Fruit fly (Drosophila melanogaster) whole organism: ENCODE data around the gene Cyp303a1.
A peak's percentile ranks its signal among the peaks of the same experiment; 100 is the strongest.

Experiments used
- CG8478 ChIP-seq: fragments of >200 bp; optimal IDR thresholded peaks from 2 replicates; lab custom pipeline; 2018; ENCODE audit warnings: inconsistent platforms
- Dll ChIP-seq: fragments of >200 bp; optimal IDR thresholded peaks from 2 replicates; lab custom pipeline; 2017
- EcR ChIP-seq, 2 experiments: fragments of >200 bp; optimal IDR thresholded peaks; 2 replicates each; lab custom pipeline; 2017; ENCODE audit warnings: missing biosample characterization in 2 of 2, missing genetic modification characterization in 2 of 2, missing genetic modification reagents in 2 of 2
- pan ChIP-seq: fragments of >200 bp; optimal IDR thresholded peaks from 2 replicates; lab custom pipeline; 2017
- psq ChIP-seq: fragments of >200 bp; optimal IDR thresholded peaks from 2 replicates; lab custom pipeline; 2017
- usp ChIP-seq: fragments of >200 bp; optimal IDR thresholded peaks from 2 replicates; lab custom pipeline; 2017; ENCODE audit warnings: missing biosample characterization, missing genetic modification characterization, mixed read lengths

Cyp303a1 gene

DNA sequence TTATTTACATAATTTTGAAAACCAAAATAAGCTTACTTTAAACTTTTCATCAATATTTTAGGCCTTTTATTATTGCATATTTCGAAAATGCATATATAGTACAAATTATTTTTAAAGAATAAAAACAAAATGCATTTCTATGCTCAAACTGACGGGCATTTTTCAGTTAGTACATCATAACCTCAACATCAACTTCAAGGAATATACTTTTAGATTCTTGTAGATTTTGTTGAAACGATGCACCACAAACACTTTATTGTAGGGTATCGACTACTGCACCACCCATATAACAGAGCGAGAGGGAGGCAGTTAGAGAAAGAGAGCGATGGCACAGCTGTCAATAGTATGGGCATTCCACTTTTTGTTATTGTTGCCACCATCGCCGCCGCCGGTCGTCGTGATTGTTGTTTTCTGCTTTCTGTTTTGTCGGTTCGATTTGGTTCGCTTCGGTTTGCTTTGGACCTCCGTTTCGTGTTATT is 14.2 kb upstream of the Cyp303a1 start:
- TF ChIP-seq Dll (lab: Kevin White, UChicago), result no peak
- TF ChIP-seq CG8478, result no peak
- TF ChIP-seq pan (lab: Kevin White, UChicago), result no peak
- TF ChIP-seq psq (lab: Kevin White, UChicago), result no peak
- TF ChIP-seq EcR (GFP tag; optimal IDR thresholded peaks at IDR 0.05; lab: Kevin White, UChicago), result no peak
- TF ChIP-seq usp, result no peak

DNA sequence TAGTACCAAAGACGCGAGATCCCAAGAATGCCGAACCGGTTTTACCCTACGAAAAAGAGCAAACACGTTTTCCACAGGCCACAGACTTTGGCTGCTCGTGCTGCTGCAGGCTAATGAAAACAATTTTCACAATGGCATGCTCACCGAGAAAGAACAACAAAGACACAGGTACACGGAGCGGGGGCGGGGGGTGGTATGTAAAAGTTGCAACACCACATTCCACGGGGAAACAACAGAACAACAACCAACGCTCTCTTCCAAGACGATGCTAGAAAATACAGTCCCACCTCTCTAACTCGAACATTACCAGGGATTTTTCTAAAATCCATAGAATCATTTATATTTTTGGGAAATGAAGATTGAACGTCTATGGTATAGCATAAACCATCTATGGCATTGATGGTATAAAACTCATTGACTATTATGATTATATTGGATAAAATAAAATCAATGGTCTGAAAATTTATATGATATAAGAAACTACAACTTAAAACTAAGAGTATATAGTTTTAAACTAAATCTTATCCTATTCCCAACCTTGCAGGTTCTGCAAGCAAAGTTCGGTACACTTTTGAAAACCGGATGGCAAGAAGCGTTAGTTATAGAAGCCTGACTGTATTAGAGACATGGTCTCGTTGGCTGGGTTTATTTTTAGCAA is 12.4 kb upstream of the Cyp303a1 start:
- TF ChIP-seq Dll (lab: Kevin White, UChicago), result peak; percentile 45
- TF ChIP-seq pan (lab: Kevin White, UChicago), result no peak

- TF ChIP-seq pan (lab: Kevin White, UChicago), result no peak
- TF ChIP-seq usp, result no peak
- TF ChIP-seq CG8478, result no peak
- TF ChIP-seq EcR (GFP tag; optimal IDR thresholded peaks at IDR 0.05; lab: Kevin White, UChicago), result peak in 1 of 2 experiments; percentile 78
- no peak for TF ChIP-seq Dll (lab: Kevin White, UChicago)
These were observed 11.9 kb upstream of the Cyp303a1 start for dm6 chr2L:16282077-16282471.

dm6 chr2L:16282856-16283255 is 11.1 kb upstream of the Cyp303a1 start:
- TF ChIP-seq Dll (lab: Kevin White, UChicago) (no peak), psq (lab: Kevin White, UChicago) (no peak), EcR (GFP tag; optimal IDR thresholded peaks at IDR 0.05; lab: Kevin White, UChicago) (peak in 1 of 2 experiments; percentile 15), pan (lab: Kevin White, UChicago) (no peak), CG8478 (no peak)

DNA sequence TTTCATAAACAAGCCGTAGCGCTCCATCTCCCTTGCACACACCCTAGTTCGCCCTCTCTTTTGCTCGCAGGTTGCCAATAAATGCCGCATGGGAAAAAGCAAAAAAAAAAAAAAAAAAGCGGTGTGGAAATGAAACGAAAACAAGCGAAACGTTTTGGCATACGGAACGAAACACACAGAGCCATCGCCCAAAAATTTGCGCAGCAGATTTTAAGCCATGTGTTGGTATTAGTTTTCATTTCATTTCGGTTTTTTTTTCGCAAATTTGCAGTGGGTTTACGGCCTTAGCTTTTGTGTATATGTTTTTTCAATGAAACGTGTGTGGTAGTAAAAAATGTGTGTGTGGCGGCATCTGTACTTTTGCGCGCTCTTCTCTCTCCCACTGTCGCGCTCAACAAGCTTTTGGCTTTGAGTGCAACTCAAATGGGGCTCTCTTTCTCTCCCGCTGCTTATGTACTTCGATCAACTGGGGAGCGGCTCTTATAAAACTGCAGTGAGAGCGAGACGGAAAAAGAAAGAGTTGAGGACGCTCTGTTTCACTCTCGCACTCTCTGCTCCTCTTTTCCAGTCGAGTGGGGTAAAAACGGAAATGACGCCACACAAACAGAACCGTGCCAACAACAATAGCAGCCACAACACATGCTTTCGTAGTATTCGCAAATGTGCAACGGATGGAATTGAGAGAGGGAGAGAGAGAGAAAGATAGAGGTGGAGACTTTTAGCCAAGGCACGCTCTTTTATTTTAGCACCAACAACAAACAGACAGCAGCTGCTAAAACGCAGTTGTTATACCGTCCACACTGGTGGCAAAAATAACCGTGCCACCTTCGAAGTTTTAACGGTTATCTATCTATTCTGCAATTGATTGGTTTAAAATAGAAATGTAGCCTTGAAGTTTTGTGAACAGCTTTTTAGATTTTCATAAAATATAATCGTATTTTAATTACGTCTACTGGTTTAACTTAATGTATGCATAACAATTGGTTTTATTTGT is 9.4 kb upstream of the Cyp303a1 start:
- TF ChIP-seq EcR (GFP tag; optimal IDR thresholded peaks at IDR 0.05; lab: Kevin White, UChicago) (peak in 1 of 2 experiments; percentile 45), CG8478 (peak; percentile 58), Dll (lab: Kevin White, UChicago) (peak; percentile 76), psq (lab: Kevin White, UChicago) (no peak)

DNA sequence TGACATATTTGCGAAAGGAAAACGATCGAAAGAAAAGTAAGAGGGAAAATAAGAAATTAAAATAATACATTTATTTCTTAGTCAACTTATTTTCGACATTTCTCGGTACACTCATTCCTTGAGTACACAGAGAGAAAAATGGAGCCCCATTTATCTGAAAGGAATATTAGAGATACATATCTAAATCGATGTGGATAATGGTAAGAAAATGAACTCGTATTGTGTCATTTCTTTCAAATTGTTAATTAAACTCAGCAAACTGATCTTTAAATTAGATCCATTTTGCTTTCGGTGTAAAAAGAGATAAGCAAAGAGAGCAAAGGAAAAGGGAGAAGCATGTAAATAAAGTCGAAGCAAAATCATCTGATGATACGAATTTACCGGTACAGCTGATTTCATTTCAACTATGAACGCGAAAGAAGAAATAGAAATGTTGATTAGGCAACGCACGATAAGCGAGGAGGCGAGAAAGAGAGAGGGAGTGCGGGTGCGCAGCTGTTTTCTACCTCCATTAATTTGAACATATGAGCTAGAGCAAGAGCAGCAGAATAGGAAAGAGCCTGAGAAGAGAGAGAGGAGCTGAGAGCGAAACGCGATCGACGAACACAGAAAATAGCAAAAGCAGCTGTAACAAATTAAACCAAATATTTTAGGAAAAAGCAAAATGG is 8.2 kb upstream of the Cyp303a1 start:
- TF ChIP-seq CG8478 (no peak), pan (lab: Kevin White, UChicago) (no peak), Dll (lab: Kevin White, UChicago) (no peak), EcR (GFP tag; optimal IDR thresholded peaks at IDR 0.05; lab: Kevin White, UChicago) (no peak), usp (no peak)

dm6 chr2L:16286360-16287005 is 7.5 kb upstream of the Cyp303a1 start:
- TF ChIP-seq usp, result no peak
- no peak for TF ChIP-seq EcR (GFP tag; optimal IDR thresholded peaks at IDR 0.05; lab: Kevin White, UChicago)
- peak; percentile 67 for TF ChIP-seq Dll (lab: Kevin White, UChicago)
- TF ChIP-seq psq (lab: Kevin White, UChicago), result no peak

DNA sequence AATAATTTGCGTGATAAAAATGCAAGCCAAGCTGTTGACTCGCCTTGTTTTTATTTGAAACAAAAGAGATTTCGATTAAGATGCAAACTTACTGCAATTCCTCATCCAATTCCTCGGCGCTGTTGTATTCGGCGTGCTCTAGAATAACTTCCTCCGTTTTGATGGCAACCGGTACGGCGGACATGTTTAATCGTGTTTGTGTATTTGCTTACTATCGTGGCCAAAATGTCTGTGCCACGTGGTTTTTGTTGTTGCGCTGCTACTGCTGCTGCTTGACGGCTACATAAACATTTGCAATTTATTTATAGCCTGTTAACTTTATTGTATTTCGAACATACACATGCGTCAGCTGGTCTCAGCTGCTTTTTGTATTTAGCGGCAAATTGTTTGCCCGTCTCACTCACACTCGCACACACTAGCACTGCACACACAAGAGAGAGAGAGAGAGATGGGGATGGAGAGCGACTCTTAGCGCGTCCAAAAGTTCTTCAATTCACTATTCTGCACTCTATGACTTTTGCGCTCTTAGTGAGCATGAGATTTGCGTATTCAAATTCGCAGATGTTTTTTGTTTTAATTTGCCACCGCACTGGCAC is 6.9 kb upstream of the Cyp303a1 start:
- no peak for TF ChIP-seq pan (lab: Kevin White, UChicago)
- no peak for TF ChIP-seq Dll (lab: Kevin White, UChicago)
- TF ChIP-seq CG8478, result no peak
- no peak for TF ChIP-seq EcR (GFP tag; optimal IDR thresholded peaks at IDR 0.05; lab: Kevin White, UChicago)
- no peak for TF ChIP-seq psq (lab: Kevin White, UChicago)
- no peak for TF ChIP-seq usp

DNA sequence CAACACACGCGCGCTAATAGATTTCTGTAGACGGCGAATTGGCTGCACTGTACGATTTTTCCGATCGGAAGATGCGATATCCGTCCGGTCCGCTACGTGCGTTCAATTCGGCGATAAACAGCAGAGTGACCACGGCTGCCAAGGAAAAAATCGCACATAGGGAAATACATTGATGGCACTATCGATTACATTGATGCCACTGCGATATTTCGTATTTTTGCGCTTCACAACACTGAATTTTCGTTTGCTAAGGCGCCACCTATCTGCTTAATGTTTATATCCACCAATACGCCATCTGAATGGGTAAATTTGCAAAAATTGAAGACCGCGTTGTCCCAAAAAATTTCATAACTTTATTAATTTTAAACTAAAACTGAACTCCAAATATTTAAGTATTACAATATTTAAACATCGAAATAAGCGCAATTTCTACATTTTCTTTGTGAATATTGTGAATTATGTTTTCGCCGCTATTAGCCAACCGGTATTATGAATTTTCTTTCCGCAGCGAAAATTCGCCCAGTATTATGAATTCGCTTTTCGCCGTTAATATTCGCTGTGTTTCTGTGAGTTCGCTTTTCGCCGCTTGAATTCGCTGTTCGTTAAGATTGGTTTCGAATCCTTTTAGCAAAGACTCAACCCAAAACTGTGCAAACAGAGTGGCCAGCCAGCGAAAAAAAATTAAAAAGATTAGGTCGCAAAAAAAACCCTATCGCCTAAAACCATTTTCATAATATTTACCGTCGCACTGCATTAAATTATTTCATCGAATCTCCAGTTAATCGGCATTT is 6.2 kb upstream of the Cyp303a1 start, which contains the start of the genes crp and pkaap:
Gene crp, minus strand, starts transcription at position 129 of the 791 bp plus-strand sequence.
Gene pkaap, plus strand, starts transcription at position 689 of the 791 bp plus-strand sequence.
- TF ChIP-seq pan (lab: Kevin White, UChicago) (no peak), EcR (GFP tag; optimal IDR thresholded peaks at IDR 0.05; lab: Kevin White, UChicago) (no peak)

- no peak for TF ChIP-seq usp
- no peak for TF ChIP-seq psq (lab: Kevin White, UChicago)
- no peak for TF ChIP-seq Dll (lab: Kevin White, UChicago)
- no peak for TF ChIP-seq pan (lab: Kevin White, UChicago)
- TF ChIP-seq CG8478, result no peak
- TF ChIP-seq EcR (GFP tag; optimal IDR thresholded peaks at IDR 0.05; lab: Kevin White, UChicago), result no peak
These were observed 5.6 kb upstream of the Cyp303a1 start for dm6 chr2L:16288393-16288731.
